Fruit fly (Drosophila melanogaster) whole organism, embryonic: Measurements from ENCODE around the gene CG7387.

Experiments
- B-H1 ChIP-seq: fragments of 200-800 bp; sonication (Bioruptor generic); IDR thresholded peaks from 3 replicates; pipeline ENCODE4 v1.3.6; 2022; ENCODE audit warnings: missing biosample characterization, missing genetic modification characterization
- Bdp1 ChIP-seq: fragments of 200-800 bp; sonication (Bioruptor generic); optimal IDR thresholded peaks from 3 replicates; lab custom pipeline; 2016; ENCODE audit warnings: missing biosample characterization, missing genetic modification characterization
- Blimp-1 ChIP-seq: fragments of 200-800 bp; sonication (Bioruptor generic); optimal IDR thresholded peaks from 3 replicates; lab custom pipeline; 2018; ENCODE audit warnings: missing biosample characterization, missing genetic modification characterization, mild to moderate bottlenecking, moderate library complexity, missing genetic modification reagents
- CG10431 ChIP-seq: fragments of 200-800 bp; sonication (Bioruptor generic); optimal IDR thresholded peaks from 3 replicates; lab custom pipeline; 2018; ENCODE audit warnings: missing biosample characterization, mild to moderate bottlenecking, missing genetic modification characterization
- CG10462 ChIP-seq: fragments of 200-800 bp; sonication (Bioruptor generic); optimal IDR thresholded peaks from 2 replicates; lab custom pipeline; 2016; ENCODE audit warnings: missing biosample characterization, missing genetic modification characterization
- CG11456 ChIP-seq: fragments of 200-800 bp; sonication (Bioruptor generic); IDR thresholded peaks from 3 replicates; pipeline ENCODE4 v1.3.6; 2022; ENCODE audit warnings: missing biosample characterization, missing genetic modification characterization
- CG1233 ChIP-seq: fragments of 200-800 bp; sonication (Bioruptor generic); optimal IDR thresholded peaks from 4 replicates; lab custom pipeline; 2018; ENCODE audit warnings: missing biosample characterization, mild to moderate bottlenecking, missing genetic modification characterization
- CG14050 ChIP-seq: fragments of 200-800 bp; sonication (Bioruptor generic); IDR thresholded peaks from 3 replicates; pipeline ENCODE4 v1.3.6; 2022; ENCODE audit warnings: missing biosample characterization, missing genetic modification characterization
- CG15514 ChIP-seq: fragments of 200-800 bp; sonication (Bioruptor generic); optimal IDR thresholded peaks from 3 replicates; lab custom pipeline; 2017; ENCODE audit warnings: missing biosample characterization, missing genetic modification characterization, mild to moderate bottlenecking, moderate library complexity, missing genetic modification reagents
- CG17186 ChIP-seq: fragments of 200-800 bp; sonication (Bioruptor generic); optimal IDR thresholded peaks from 3 replicates; lab custom pipeline; 2017; ENCODE audit warnings: missing biosample characterization, missing genetic modification reagents, missing genetic modification characterization
- CG18476 ChIP-seq: fragments of 200-800 bp; sonication (Bioruptor generic); optimal IDR thresholded peaks from 2 replicates; lab custom pipeline; 2016; ENCODE audit warnings: missing biosample characterization, mild to moderate bottlenecking, missing genetic modification characterization
- CG2116 ChIP-seq: fragments of 200-800 bp; sonication (Bioruptor generic); optimal IDR thresholded peaks from 3 replicates; lab custom pipeline; 2018; ENCODE audit warnings: missing biosample characterization, mild to moderate bottlenecking, missing genetic modification characterization
- CG2120 ChIP-seq: fragments of 200-800 bp; sonication (Bioruptor generic); optimal IDR thresholded peaks from 3 replicates; lab custom pipeline; 2016; ENCODE audit warnings: missing biosample characterization, missing genetic modification characterization
- CG31224 ChIP-seq: fragments of 200-800 bp; sonication (Bioruptor generic); IDR thresholded peaks from 2 replicates; pipeline ENCODE4 v1.3.6; 2022; ENCODE audit warnings: missing biosample characterization, missing genetic modification characterization
- CG32767 ChIP-seq: fragments of 200-800 bp; sonication (Bioruptor generic); IDR thresholded peaks from 2 replicates; pipeline ENCODE4 v1.3.6; 2022; ENCODE audit warnings: missing biosample characterization, missing genetic modification characterization
- CG3281 ChIP-seq: fragments of 200-800 bp; sonication (Bioruptor generic); optimal IDR thresholded peaks from 3 replicates; lab custom pipeline; 2017; ENCODE audit warnings: missing biosample characterization, mild to moderate bottlenecking, missing genetic modification characterization
- CG34422 ChIP-seq: fragments of 200-800 bp; sonication (Bioruptor generic); IDR thresholded peaks from 3 replicates; pipeline ENCODE4 v1.3.6; 2022; ENCODE audit warnings: missing biosample characterization, missing genetic modification characterization
- CG4360 ChIP-seq: fragments of 200-800 bp; sonication (Bioruptor generic); IDR thresholded peaks from 2 replicates; pipeline ENCODE4 v1.3.6; 2022; ENCODE audit warnings: missing biosample characterization, missing genetic modification characterization
- CG4617 ChIP-seq: fragments of 200-800 bp; sonication (Bioruptor generic); optimal IDR thresholded peaks from 3 replicates; lab custom pipeline; 2016; ENCODE audit warnings: missing biosample characterization, missing genetic modification characterization, borderline replicate concordance
- CG6254 ChIP-seq: fragments of 200-800 bp; sonication (Bioruptor generic); optimal IDR thresholded peaks from 3 replicates; lab custom pipeline; 2017; ENCODE audit warnings: mild to moderate bottlenecking, missing biosample characterization, missing genetic modification reagents, missing genetic modification characterization
- CG7357 ChIP-seq: fragments of 200-800 bp; sonication (Bioruptor generic); IDR thresholded peaks from 3 replicates; pipeline ENCODE4 v1.3.6; 2022; ENCODE audit warnings: missing biosample characterization, missing genetic modification characterization
- CG9437 ChIP-seq: fragments of 200-800 bp; sonication (Bioruptor generic); optimal IDR thresholded peaks from 2 replicates; lab custom pipeline; 2018; ENCODE audit warnings: missing biosample characterization, mild to moderate bottlenecking, missing genetic modification characterization
- CG9797 ChIP-seq: fragments of 200-800 bp; sonication (Bioruptor generic); optimal IDR thresholded peaks from 3 replicates; lab custom pipeline; 2018; ENCODE audit warnings: missing biosample characterization, mild to moderate bottlenecking, missing genetic modification characterization
- CG9817 ChIP-seq: fragments of 200-800 bp; sonication (Bioruptor generic); optimal IDR thresholded peaks from 2 replicates; lab custom pipeline; 2018; ENCODE audit warnings: missing biosample characterization, mild to moderate bottlenecking, missing genetic modification characterization, moderate library complexity
- CrebB ChIP-seq: fragments of 200-800 bp; sonication (Bioruptor generic); optimal IDR thresholded peaks from 3 replicates; lab custom pipeline; 2018; ENCODE audit warnings: missing biosample characterization, mild to moderate bottlenecking, missing genetic modification characterization
- Doc3 ChIP-seq: fragments of 200-800 bp; sonication (Bioruptor generic); IDR thresholded peaks from 3 replicates; pipeline ENCODE4 v1.3.6; 2022; ENCODE audit warnings: missing biosample characterization, missing genetic modification characterization; ENCODE audit not compliant: partially characterized antibody
- Fer1 ChIP-seq: fragments of 200-800 bp; sonication (Bioruptor generic); optimal IDR thresholded peaks from 2 replicates; lab custom pipeline; 2017; ENCODE audit warnings: missing biosample characterization, mild to moderate bottlenecking, missing genetic modification characterization
- GATAe ChIP-seq: fragments of 200-800 bp; sonication (Bioruptor generic); conservative IDR thresholded peaks from 2 replicates; pipeline ENCODE4 v1.3.6; 2022; ENCODE audit warnings: missing biosample characterization, missing genetic modification characterization
- HLH3B ChIP-seq: fragments of 200-800 bp; sonication (Bioruptor generic); IDR thresholded peaks from 2 replicates; pipeline ENCODE4 v1.3.6; 2022; ENCODE audit warnings: missing biosample characterization, missing genetic modification characterization
- HLH54F ChIP-seq: fragments of 200-800 bp; sonication (Bioruptor generic); optimal IDR thresholded peaks from 3 replicates; lab custom pipeline; 2016; ENCODE audit warnings: missing biosample characterization, missing genetic modification characterization
- HmgZ ChIP-seq: fragments of 200-800 bp; sonication (Bioruptor generic); optimal IDR thresholded peaks from 2 replicates; lab custom pipeline; 2018; ENCODE audit warnings: missing biosample characterization, mild to moderate bottlenecking, missing genetic modification characterization
- NC2β ChIP-seq: fragments of 200-800 bp; sonication (Bioruptor generic); optimal IDR thresholded peaks from 2 replicates; lab custom pipeline; 2016; ENCODE audit warnings: missing biosample characterization, missing genetic modification characterization
- Pdp1 ChIP-seq, 2 experiments: fragments of 200-800 bp; sonication (Bioruptor generic); optimal IDR thresholded peaks; 3 replicates each; lab custom pipeline; 2016; ENCODE audit warnings: missing biosample characterization in 2 of 2, missing genetic modification characterization in 2 of 2, mild to moderate bottlenecking in 1 of 2, moderate library complexity in 1 of 2
- Sox100B ChIP-seq: fragments of 200-800 bp; sonication (Bioruptor generic); optimal IDR thresholded peaks from 3 replicates; lab custom pipeline; 2018; ENCODE audit warnings: missing biosample characterization, mild to moderate bottlenecking, missing genetic modification characterization
- Sry-δ ChIP-seq: fragments of 200-800 bp; sonication (Bioruptor generic); optimal IDR thresholded peaks from 2 replicates; lab custom pipeline; 2016; ENCODE audit warnings: missing biosample characterization, missing genetic modification characterization
- Tbp ChIP-seq: fragments of >200 bp; optimal IDR thresholded peaks from 2 replicates; lab custom pipeline; 2018; ENCODE audit warnings: missing biosample characterization, missing genetic modification characterization
- ash1 ChIP-seq: fragments of 200-800 bp; sonication (Bioruptor generic); optimal IDR thresholded peaks from 2 replicates; lab custom pipeline; 2018; ENCODE audit warnings: missing biosample characterization, mild to moderate bottlenecking, missing genetic modification characterization
- bab2 ChIP-seq: fragments of 200-800 bp; sonication (Bioruptor generic); optimal IDR thresholded peaks from 2 replicates; lab custom pipeline; 2016; ENCODE audit warnings: missing biosample characterization, missing genetic modification characterization
- chif ChIP-seq, 2 experiments: fragments of 200-800 bp; sonication (Bioruptor generic); optimal IDR thresholded peaks; 3 replicates each; lab custom pipeline; 2016; ENCODE audit warnings: missing biosample characterization in 2 of 2, missing genetic modification characterization in 2 of 2
- dm ChIP-seq: fragments of 200-800 bp; sonication (Bioruptor generic); optimal IDR thresholded peaks from 3 replicates; lab custom pipeline; 2016; ENCODE audit warnings: missing biosample characterization, missing genetic modification characterization
- fu2 ChIP-seq: fragments of 200-800 bp; sonication (Bioruptor generic); optimal IDR thresholded peaks from 2 replicates; lab custom pipeline; 2016; ENCODE audit warnings: missing biosample characterization, missing genetic modification characterization
- onecut ChIP-seq: fragments of 200-800 bp; sonication (Bioruptor generic); IDR thresholded peaks from 2 replicates; pipeline ENCODE4 v1.3.6; 2022; ENCODE audit warnings: missing biosample characterization, missing genetic modification characterization
- pita ChIP-seq: fragments of 200-800 bp; sonication (Bioruptor generic); optimal IDR thresholded peaks from 2 replicates; lab custom pipeline; 2017; ENCODE audit warnings: missing biosample characterization, mild to moderate bottlenecking, missing genetic modification characterization
- sens ChIP-seq: fragments of 200-800 bp; sonication (Bioruptor generic); peaks from one replicate; lab custom pipeline; 2016; ENCODE audit warnings: missing biosample characterization, missing genetic modification characterization
- sens-2 ChIP-seq: fragments of 200-800 bp; sonication (Bioruptor generic); IDR thresholded peaks from 2 replicates; pipeline ENCODE4 v1.3.6; 2022; ENCODE audit warnings: missing biosample characterization, missing genetic modification characterization
- twi ChIP-seq: fragments of 200-800 bp; optimal IDR thresholded peaks from 2 replicates; lab custom pipeline; 2019; ENCODE audit warnings: missing biosample characterization, mild to moderate bottlenecking, missing genetic modification characterization, moderate library complexity
- unc-4 ChIP-seq: fragments of 200-800 bp; sonication (Bioruptor generic); IDR thresholded peaks from 2 replicates; pipeline ENCODE4 v1.3.6; 2022; ENCODE audit warnings: missing biosample characterization, missing genetic modification characterization; ENCODE audit not compliant: partially characterized antibody
- usp ChIP-seq: fragments of >200 bp; optimal IDR thresholded peaks from 2 replicates; lab custom pipeline; 2017; ENCODE audit warnings: missing biosample characterization, missing genetic modification characterization
- wek ChIP-seq: fragments of 200-800 bp; sonication (Bioruptor generic); optimal IDR thresholded peaks from 3 replicates; lab custom pipeline; 2018; ENCODE audit warnings: missing biosample characterization, mild to moderate bottlenecking, missing genetic modification characterization, moderate library complexity
- zfh2 ChIP-seq: fragments of 200-800 bp; sonication (Bioruptor generic); optimal IDR thresholded peaks from 2 replicates; lab custom pipeline; 2016; ENCODE audit warnings: missing biosample characterization, missing genetic modification characterization

Gene CG7387

dm6 chr3L:8177795-8178564, 14.9 kb downstream of the CG7387 start, which contains the start of gene Nmt (continued):
- TF ChIP-seq CrebB (tag; lab: Kevin White, UChicago) = no peak
- peak; percentile 11 for TF ChIP-seq CG2116 (GFP tag; lab: Kevin White, UChicago)
- TF ChIP-seq Tbp = no peak
- TF ChIP-seq Fer1 (GFP tag; lab: Kevin White, UChicago) = no peak
- TF ChIP-seq usp (GFP tag; lab: Kevin White, UChicago) = no peak
- no peak for TF ChIP-seq CG10431 (GFP tag; lab: Kevin White, UChicago)
- TF ChIP-seq CG10462 = no peak
- peak; percentile 67 for TF ChIP-seq Doc3 (GFP tag; lab: Robert Waterston, UW)
- TF ChIP-seq CG14050 (GFP tag; lab: Robert Waterston, UW) = no peak
- no peak for TF ChIP-seq HLH3B (GFP tag; lab: Robert Waterston, UW)
- TF ChIP-seq wek = no peak
- no peak for TF ChIP-seq HLH54F (GFP tag; lab: Kevin White, UChicago)
- TF ChIP-seq pita = no peak
- peak; percentile 71 for TF ChIP-seq sens (GFP tag; lab: Kevin White, UChicago)
- peak; percentile 20 for TF ChIP-seq CG4617 (GFP tag; lab: Kevin White, UChicago)
- no peak for TF ChIP-seq CG11456 (GFP tag; lab: Robert Waterston, UW)
- TF ChIP-seq NC2β = no peak
- TF ChIP-seq CG17186 (GFP tag; lab: Kevin White, UChicago) = no peak
- TF ChIP-seq HmgZ = no peak
- TF ChIP-seq Sry-δ = peak; percentile 68
- no peak for TF ChIP-seq Bdp1
- 0 out of 2 replicates have a peak, but pooled peaks have one; percentile 20 for TF ChIP-seq sens-2
- no peak for TF ChIP-seq CG6254 (GFP tag; lab: Kevin White, UChicago)
- TF ChIP-seq CG34422 = peak; percentile 68; the same call in 1 of the 3 replicates
- peak; percentile 16 for TF ChIP-seq Blimp-1 (GFP tag; lab: Kevin White, UChicago)
- peak; percentile 25 for TF ChIP-seq zfh2 (GFP tag; lab: Kevin White, UChicago)
- no peak for TF ChIP-seq CG4360 (GFP tag; lab: Robert Waterston, UW)
- TF ChIP-seq CG2120 = peak; percentile 67
- no peak for TF ChIP-seq CG3281 (GFP tag; lab: Kevin White, UChicago)
- TF ChIP-seq CG15514 = peak; percentile 39
- no peak for TF ChIP-seq Sox100B
- TF ChIP-seq onecut (GFP tag; lab: Robert Waterston, UW) = no peak
- TF ChIP-seq CG32767 (GFP tag; lab: Robert Waterston, UW) = no peak
- no peak for TF ChIP-seq CG7357 (GFP tag; lab: Robert Waterston, UW)
- peak; percentile 81 for TF ChIP-seq unc-4
- TF ChIP-seq twi (tag; lab: Kevin White, UChicago) = no peak
- TF ChIP-seq dm (GFP tag; lab: Kevin White, UChicago) = no peak
- TF ChIP-seq GATAe = no peak
- TF ChIP-seq CG9437 (GFP tag; lab: Kevin White, UChicago) = peak; percentile 10
- peak; percentile 2 for TF ChIP-seq CG9817 (tag; lab: Kevin White, UChicago)
- TF ChIP-seq ash1 (GFP tag; lab: Kevin White, UChicago) = no peak
- TF ChIP-seq Pdp1 (GFP tag; optimal IDR thresholded peaks at IDR 0.05; lab: Kevin White, UChicago) = peak in 1 of 2 experiments; percentile 4
- TF ChIP-seq CG9797 (GFP tag; lab: Kevin White, UChicago) = peak; percentile 67
- no peak for TF ChIP-seq fu2 (GFP tag; lab: Kevin White, UChicago)
- no peak for TF ChIP-seq CG18476 (GFP tag; lab: Kevin White, UChicago)
- TF ChIP-seq B-H1 = peak; percentile 13; the same call in 1 of the 3 replicates
- TF ChIP-seq chif (GFP tag; optimal IDR thresholded peaks at IDR 0.05; lab: Kevin White, UChicago) = no peak
- TF ChIP-seq CG31224 (GFP tag; lab: Robert Waterston, UW) = no peak
- TF ChIP-seq bab2 = no peak
- TF ChIP-seq CG1233 (GFP tag; lab: Kevin White, UChicago) = no peak
